Fruit fly (Drosophila melanogaster) whole organism, embryonic: Measurements from ENCODE around the gene Drep4.

ENCODE experiments used
- ATbp ChIP-seq: fragments of 200-800 bp; sonication (Bioruptor generic); optimal IDR thresholded peaks from 2 replicates; lab custom pipeline; 2017; ENCODE audit warnings: missing biosample characterization, mild to moderate bottlenecking, missing genetic modification characterization, missing genetic modification reagents
- CG11085 ChIP-seq: fragments of 200-800 bp; sonication (Bioruptor generic); IDR thresholded peaks from 2 replicates; pipeline ENCODE4 v1.3.6; 2022; ENCODE audit warnings: missing biosample characterization, missing genetic modification characterization
- CG14441 ChIP-seq: fragments of 200-800 bp; sonication (Bioruptor generic); IDR thresholded peaks from 2 replicates; pipeline ENCODE4 v1.3.6; 2022; ENCODE audit warnings: missing biosample characterization, missing genetic modification characterization
- CG1647 ChIP-seq: fragments of 200-800 bp; sonication (Bioruptor generic); optimal IDR thresholded peaks from 3 replicates; lab custom pipeline; 2016; ENCODE audit warnings: missing biosample characterization, missing genetic modification characterization
- CG17328 ChIP-seq: fragments of 200-800 bp; sonication (Bioruptor generic); IDR thresholded peaks from 2 replicates; pipeline ENCODE4 v1.3.6; 2022; ENCODE audit warnings: missing biosample characterization, missing genetic modification characterization
- CG18011 ChIP-seq: fragments of 200-800 bp; sonication (Bioruptor generic); optimal IDR thresholded peaks from 2 replicates; lab custom pipeline; 2017; ENCODE audit warnings: missing biosample characterization, missing genetic modification characterization, mild to moderate bottlenecking, moderate library complexity, missing genotype
- CG2875 ChIP-seq: fragments of 200-800 bp; sonication (Bioruptor generic); optimal IDR thresholded peaks from 2 replicates; lab custom pipeline; 2017; ENCODE audit warnings: missing biosample characterization, mild to moderate bottlenecking, missing genetic modification characterization, missing genetic modification reagents
- CG33213 ChIP-seq: fragments of 200-800 bp; sonication (Bioruptor generic); optimal IDR thresholded peaks from 3 replicates; lab custom pipeline; 2016; ENCODE audit warnings: missing biosample characterization, missing genetic modification characterization
- CG34422 ChIP-seq: fragments of 200-800 bp; sonication (Bioruptor generic); IDR thresholded peaks from 3 replicates; pipeline ENCODE4 v1.3.6; 2022; ENCODE audit warnings: missing biosample characterization, missing genetic modification characterization
- CG6175 ChIP-seq: fragments of 200-800 bp; sonication (Bioruptor generic); IDR thresholded peaks from 3 replicates; pipeline ENCODE4 v1.3.6; 2022; ENCODE audit warnings: missing biosample characterization, missing genetic modification characterization
- CTCF ChIP-seq: fragments of 200-800 bp; sonication (Bioruptor generic); optimal IDR thresholded peaks from 2 replicates; lab custom pipeline; 2017; ENCODE audit warnings: missing biosample characterization, mild to moderate bottlenecking, missing genetic modification characterization, moderate library complexity
- Ets65A ChIP-seq: fragments of 200-800 bp; sonication (Bioruptor generic); peaks from one replicate; lab custom pipeline; 2016; ENCODE audit warnings: missing biosample characterization, missing genetic modification characterization
- Gug ChIP-seq: fragments of 200-800 bp; sonication (Bioruptor generic); IDR thresholded peaks from 4 replicates; pipeline ENCODE4 v1.3.6; 2022; ENCODE audit warnings: missing biosample characterization, missing genetic modification characterization
- H2.0 ChIP-seq: fragments of 200-800 bp; sonication (Bioruptor generic); IDR thresholded peaks from 2 replicates; pipeline ENCODE4 v1.3.6; 2022; ENCODE audit warnings: missing biosample characterization, missing genetic modification characterization
- HmgZ ChIP-seq: fragments of 200-800 bp; sonication (Bioruptor generic); optimal IDR thresholded peaks from 2 replicates; lab custom pipeline; 2018; ENCODE audit warnings: missing biosample characterization, mild to moderate bottlenecking, missing genetic modification characterization
- Nf-YA ChIP-seq: fragments of 200-800 bp; sonication (Bioruptor generic); IDR thresholded peaks from 2 replicates; pipeline ENCODE4 v1.3.6; 2022; ENCODE audit warnings: missing biosample characterization, missing genetic modification characterization
- NfI ChIP-seq: fragments of 200-800 bp; sonication (Bioruptor generic); optimal IDR thresholded peaks from 3 replicates; lab custom pipeline; 2018; ENCODE audit warnings: missing biosample characterization, mild to moderate bottlenecking, missing genetic modification characterization, moderate library complexity
- Sox100B ChIP-seq: fragments of 200-800 bp; sonication (Bioruptor generic); optimal IDR thresholded peaks from 3 replicates; lab custom pipeline; 2018; ENCODE audit warnings: missing biosample characterization, mild to moderate bottlenecking, missing genetic modification characterization
- Trl ChIP-seq, 3 experiments: fragments of >200 bp in 2 of 3; fragments of 200-800 bp in 1 of 3; sonication (Bioruptor generic) in 1 of 3; optimal IDR thresholded peaks; 2 replicates in 1 of 3; 3 replicates in 2 of 3; lab custom pipeline; 2016 to 2017; ENCODE audit warnings: missing biosample characterization in 1 of 3, missing genetic modification characterization in 1 of 3
- abd-A ChIP-seq: fragments of 200-800 bp; sonication (Bioruptor generic); optimal IDR thresholded peaks from 3 replicates; lab custom pipeline; 2019; ENCODE audit warnings: missing biosample characterization, mild to moderate bottlenecking, missing genetic modification characterization, moderate library complexity
- ato ChIP-seq: fragments of 200-800 bp; sonication (Bioruptor generic); IDR thresholded peaks from 2 replicates; pipeline ENCODE4 v1.3.6; 2022; ENCODE audit warnings: missing biosample characterization, missing genetic modification characterization; ENCODE audit not compliant: partially characterized antibody
- cg ChIP-seq: fragments of 200-800 bp; sonication (Bioruptor generic); optimal IDR thresholded peaks from 3 replicates; lab custom pipeline; 2019; ENCODE audit warnings: missing biosample characterization, mild to moderate bottlenecking, missing genetic modification characterization, moderate library complexity
- chinmo ChIP-seq: fragments of 200-800 bp; sonication (Bioruptor generic); IDR thresholded peaks from 4 replicates; pipeline ENCODE4 v1.3.6; 2022; ENCODE audit warnings: missing biosample characterization, missing genetic modification characterization; ENCODE audit not compliant: partially characterized antibody
- crp ChIP-seq, 2 experiments: fragments of 200-800 bp; sonication (Bioruptor generic); optimal IDR thresholded peaks; 2 replicates in 1 of 2; 3 replicates in 1 of 2; lab custom pipeline; 2017; ENCODE audit warnings: missing biosample characterization in 2 of 2, missing genetic modification characterization in 2 of 2, mild to moderate bottlenecking in 1 of 2, moderate library complexity in 1 of 2
- dpn ChIP-seq, 2 experiments: fragments of 200-800 bp; sonication (Bioruptor generic); optimal IDR thresholded peaks; 3 replicates each; lab custom pipeline; 2016; ENCODE audit warnings: missing biosample characterization in 2 of 2, missing genetic modification characterization in 2 of 2
- emc ChIP-seq: fragments of 200-800 bp; sonication (Bioruptor generic); optimal IDR thresholded peaks from 2 replicates; lab custom pipeline; 2016; ENCODE audit warnings: missing biosample characterization, missing genetic modification characterization
- gfzf ChIP-seq: fragments of 200-800 bp; sonication (Bioruptor generic); optimal IDR thresholded peaks from 2 replicates; lab custom pipeline; 2016; ENCODE audit warnings: missing biosample characterization, mild to moderate bottlenecking, missing genetic modification characterization, moderate library complexity
- grau ChIP-seq: fragments of 200-800 bp; optimal IDR thresholded peaks from 3 replicates; lab custom pipeline; 2019; ENCODE audit warnings: missing biosample characterization, mild to moderate bottlenecking, missing genetic modification characterization, moderate library complexity
- prd ChIP-seq, 3 experiments: fragments of >200 bp in 2 of 3; fragments of 200-800 bp in 1 of 3; sonication (Bioruptor generic) in 1 of 3; optimal IDR thresholded peaks in 2 of 3; IDR thresholded peaks in 1 of 3; 2 replicates in 2 of 3; 3 replicates in 1 of 3; pipeline versions ENCODE4 v1.3.6 to Lab custom; 2017 to 2022; ENCODE audit warnings: missing biosample characterization in 1 of 3, missing genetic modification characterization in 1 of 3
- seq ChIP-seq: fragments of 200-800 bp; sonication (Bioruptor generic); IDR thresholded peaks from 2 replicates; pipeline ENCODE4 v1.3.6; 2022; ENCODE audit warnings: missing biosample characterization, missing genetic modification characterization
- slp2 ChIP-seq: fragments of 200-800 bp; sonication (Bioruptor generic); optimal IDR thresholded peaks from 2 replicates; lab custom pipeline; 2016; ENCODE audit warnings: missing biosample characterization, missing genetic modification characterization
- sna ChIP-seq: fragments of 200-800 bp; sonication (Bioruptor generic); IDR thresholded peaks from 2 replicates; pipeline ENCODE4 v1.3.6; 2022; ENCODE audit warnings: missing biosample characterization, missing genetic modification characterization; ENCODE audit not compliant: partially characterized antibody
- tio ChIP-seq: fragments of 200-800 bp; sonication (Bioruptor generic); optimal IDR thresholded peaks from 2 replicates; lab custom pipeline; 2017; ENCODE audit warnings: missing biosample characterization, missing genetic modification characterization, inconsistent platforms
- trem ChIP-seq: fragments of 200-800 bp; optimal IDR thresholded peaks from 3 replicates; lab custom pipeline; 2019; ENCODE audit warnings: missing biosample characterization, mild to moderate bottlenecking, missing genetic modification characterization, moderate library complexity
- unpg ChIP-seq: fragments of 200-800 bp; sonication (Bioruptor generic); optimal IDR thresholded peaks from 3 replicates; lab custom pipeline; 2018; ENCODE audit warnings: missing biosample characterization, mild to moderate bottlenecking, missing genetic modification characterization, moderate library complexity
- zf30C ChIP-seq: fragments of 200-800 bp; sonication (Bioruptor generic); optimal IDR thresholded peaks from 3 replicates; lab custom pipeline; 2018; ENCODE audit warnings: missing biosample characterization, mild to moderate bottlenecking, missing genetic modification characterization

Drep4 gene

dm6 chr2L:13332736-13333135 lies 46.5 kb upstream of the Drep4 start (continued):
- TF ChIP-seq HmgZ (tag; lab: Kevin White, UChicago) (no peak), ATbp (GFP tag; lab: Kevin White, UChicago) (no peak), gfzf (GFP tag; lab: Kevin White, UChicago) (no peak), seq (no peak), grau (no peak), Sox100B (GFP tag; lab: Kevin White, UChicago) (no peak), H2.0 (GFP tag; lab: Robert Waterston, UW) (no peak), dpn (GFP tag; optimal IDR thresholded peaks at IDR 0.05; lab: Kevin White, UChicago) (no peak), NfI (GFP tag; lab: Kevin White, UChicago) (no peak), CG33213 (GFP tag; lab: Kevin White, UChicago) (no peak)

- TF ChIP-seq Trl (optimal IDR thresholded peaks at IDR 0.05; lab: Kevin White, UChicago) (peak; percentile 42 to 68), Trl (GFP tag; optimal IDR thresholded peaks at IDR 0.05; lab: Kevin White, UChicago) (no peak), slp2 (no peak), Gug (GFP tag; lab: Robert Waterston, UW) (no peak), CG34422 (GFP tag; lab: Robert Waterston, UW) (peak; percentile 56; the same call in 1 of the 3 replicates), Nf-YA (no peak), chinmo (GFP tag; lab: Robert Waterston, UW) (0 out of 4 replicates have a peak, but pooled peaks have one; percentile 23), CG18011 (GFP tag; lab: Kevin White, UChicago) (peak; percentile 94), Ets65A (GFP tag; lab: Kevin White, UChicago) (peak; percentile 71), unpg (GFP tag; lab: Kevin White, UChicago) (no peak), CG2875 (GFP tag; lab: Kevin White, UChicago) (no peak)
Measured at dm6 chr2L:13331868-13332544, 45.7 kb upstream of the Drep4 start.

DNA sequence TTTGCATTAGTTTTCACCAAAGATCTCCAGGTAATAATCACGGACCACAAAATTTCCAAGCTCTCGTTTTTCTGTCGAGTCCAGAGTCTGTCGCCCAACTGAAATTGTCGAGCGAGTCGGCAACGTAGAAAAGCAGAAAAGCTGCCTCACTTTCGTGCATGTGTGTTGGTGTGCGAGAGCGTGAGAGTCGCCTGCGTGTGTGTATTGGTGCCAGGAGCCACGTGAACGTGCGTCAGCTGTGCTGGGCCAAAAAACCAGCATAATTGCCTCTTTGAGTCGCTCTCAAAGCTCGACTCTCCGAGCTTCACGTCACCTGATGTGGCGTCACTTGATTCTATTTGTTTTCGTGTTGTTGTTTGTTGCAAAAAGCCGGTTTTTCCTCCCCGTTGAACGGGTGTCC lies 44.8 kb upstream of the Drep4 start, which contains the start of gene hbt:
Gene hbt (minus strand): TSS at position 101 of the 400 bp plus-strand sequence.
- TF ChIP-seq CG14441 (GFP tag; lab: Robert Waterston, UW) (no peak), CG11085 (GFP tag; lab: Robert Waterston, UW) (no peak), cg (GFP tag; lab: Kevin White, UChicago) (peak; percentile 46), CG6175 (GFP tag; lab: Robert Waterston, UW) (no peak), CG17328 (GFP tag; lab: Robert Waterston, UW) (no peak), crp (GFP tag; optimal IDR thresholded peaks at IDR 0.05; lab: Kevin White, UChicago) (peak in 1 of 2 experiments; percentile 29), abd-A (tag; lab: Kevin White, UChicago) (peak; percentile 27), tio (GFP tag; lab: Kevin White, UChicago) (no peak), zf30C (GFP tag; lab: Kevin White, UChicago) (no peak), sna (GFP tag; lab: Robert Waterston, UW) (peak; percentile 26; the same call in 1 of the 2 replicates), Trl (optimal IDR thresholded peaks at IDR 0.05; lab: Kevin White, UChicago) (peak; percentile 24 to 54), Trl (GFP tag; optimal IDR thresholded peaks at IDR 0.05; lab: Kevin White, UChicago) (no peak), prd (optimal IDR thresholded peaks at IDR 0.05; lab: Kevin White, UChicago) (no peak), prd (GFP tag; IDR thresholded peaks at IDR 0.05; lab: Robert Waterston, UW) (no peak)

- TF ChIP-seq trem: no peak
- TF ChIP-seq CTCF (GFP tag; lab: Kevin White, UChicago): peak; percentile 85
- TF ChIP-seq emc (GFP tag; lab: Kevin White, UChicago): no peak
- no peak for TF ChIP-seq ato (GFP tag; lab: Robert Waterston, UW)
- no peak for TF ChIP-seq CG1647
- TF ChIP-seq, all 482 proteins: peak for 1
Measured at dm6 chr2L:13325823-13326222, 39.6 kb upstream of the Drep4 start.
